Worm (Caenorhabditis elegans) whole organism, L2 larva: ENCODE data around the gene tbc-14.

ENCODE experiments used
- F13H6.1 ChIP-seq: sonication (generic microtip); optimal IDR thresholded peaks from 2 replicates; lab custom pipeline; 2016; ENCODE audit warnings: missing genetic modification characterization, missing compliant biosample characterization
- R02D3.7 ChIP-seq: fragments of 150-350 bp; optimal IDR thresholded peaks from 2 replicates; lab custom pipeline; 2014; ENCODE audit warnings: missing biosample characterization, missing genetic modification characterization
- Y55F3AM.14 ChIP-seq: fragments of 200-800 bp; sonication (Bioruptor generic); optimal IDR thresholded peaks from 2 replicates; lab custom pipeline; 2018; ENCODE audit warnings: mild to moderate bottlenecking, missing genetic modification characterization, missing compliant biosample characterization
- ZK546.5 ChIP-seq: sonication (generic microtip); optimal IDR thresholded peaks from 2 replicates; lab custom pipeline; 2017; ENCODE audit warnings: missing biosample characterization, missing genetic modification characterization
- alr-1 ChIP-seq: fragments of 150-350 bp; optimal IDR thresholded peaks from 2 replicates; lab custom pipeline; 2014; ENCODE audit warnings: missing biosample characterization, missing genetic modification characterization
- aly-2 ChIP-seq: fragments of 150-350 bp; optimal IDR thresholded peaks from 2 replicates; lab custom pipeline; 2014; ENCODE audit warnings: missing biosample characterization, missing genetic modification characterization
- ama-1 ChIP-seq: fragments of 150-350 bp; optimal IDR thresholded peaks from 2 replicates; lab custom pipeline; 2018; ENCODE audit warnings: inconsistent platforms
- blmp-1 ChIP-seq: sonication (generic microtip); optimal IDR thresholded peaks from 2 replicates; lab custom pipeline; 2017; ENCODE audit warnings: missing genetic modification characterization, mild to moderate bottlenecking, missing compliant biosample characterization, antibody characterized with exemption, moderate library complexity; ENCODE audit not compliant: insufficient read depth
- ceh-82 ChIP-seq: fragments of 150-350 bp; optimal IDR thresholded peaks from 2 replicates; lab custom pipeline; 2014; ENCODE audit warnings: missing biosample characterization, missing genetic modification characterization
- egl-27 ChIP-seq: sonication (generic microtip); optimal IDR thresholded peaks from 3 replicates; lab custom pipeline; 2017; ENCODE audit warnings: missing biosample characterization, missing genetic modification reagents, missing genetic modification characterization
- fos-1 ChIP-seq: fragments of 150-350 bp; optimal IDR thresholded peaks from 2 replicates; lab custom pipeline; 2014; ENCODE audit warnings: missing biosample characterization, missing genetic modification characterization
- gmeb-1 ChIP-seq: fragments of 150-350 bp; optimal IDR thresholded peaks from 2 replicates; lab custom pipeline; 2014; ENCODE audit warnings: missing biosample characterization, missing genetic modification characterization
- lin-11 ChIP-seq: fragments of 150-350 bp; sonication (generic microtip); optimal IDR thresholded peaks from 2 replicates; lab custom pipeline; 2014; ENCODE audit warnings: missing biosample characterization, missing genetic modification characterization, inconsistent platforms, mixed read lengths
- lin-13 ChIP-seq: fragments of 150-350 bp; optimal IDR thresholded peaks from 2 replicates; lab custom pipeline; 2014; ENCODE audit warnings: missing biosample characterization, missing genetic modification reagents, missing genetic modification characterization
- lsy-2 ChIP-seq, 2 experiments: fragments of 150-350 bp in 1 of 2; sonication (generic microtip) in 1 of 2; optimal IDR thresholded peaks; 2 replicates each; lab custom pipeline; 2014 to 2017; ENCODE audit warnings: missing biosample characterization in 2 of 2, missing genetic modification characterization in 2 of 2
- mab-5 ChIP-seq: fragments of 150-350 bp; optimal IDR thresholded peaks from 2 replicates; lab custom pipeline; 2014; ENCODE audit warnings: missing biosample characterization, missing genetic modification characterization
- mbf-1 ChIP-seq: sonication (generic microtip); optimal IDR thresholded peaks from 2 replicates; lab custom pipeline; 2017; ENCODE audit warnings: missing biosample characterization, missing genetic modification characterization
- mdl-1 ChIP-seq, 2 experiments: fragments of 150-350 bp in 1 of 2; sonication (generic microtip) in 1 of 2; optimal IDR thresholded peaks; 2 replicates each; lab custom pipeline; 2017; ENCODE audit warnings: missing biosample characterization in 2 of 2, missing genetic modification characterization in 2 of 2
- nhr-11 ChIP-seq: fragments of 150-350 bp; optimal IDR thresholded peaks from 2 replicates; lab custom pipeline; 2014; ENCODE audit warnings: missing biosample characterization, missing genetic modification characterization
- nhr-12 ChIP-seq: fragments of 150-350 bp; optimal IDR thresholded peaks from 2 replicates; lab custom pipeline; 2014; ENCODE audit warnings: missing biosample characterization, missing genetic modification characterization
- nhr-21 ChIP-seq: fragments of 150-350 bp; optimal IDR thresholded peaks from 2 replicates; lab custom pipeline; 2014; ENCODE audit warnings: missing biosample characterization, missing genetic modification characterization
- nhr-237 ChIP-seq: fragments of 150-350 bp; optimal IDR thresholded peaks from 2 replicates; lab custom pipeline; 2014; ENCODE audit warnings: missing biosample characterization, missing genetic modification characterization
- nhr-25 ChIP-seq: fragments of 150-350 bp; sonication (generic microtip); optimal IDR thresholded peaks from 3 replicates; lab custom pipeline; 2014; ENCODE audit warnings: missing biosample characterization, missing genetic modification characterization
- nhr-6 ChIP-seq: fragments of 150-350 bp; optimal IDR thresholded peaks from 2 replicates; lab custom pipeline; 2014; ENCODE audit warnings: missing biosample characterization, missing genetic modification characterization
- nhr-77 ChIP-seq: fragments of 150-350 bp; optimal IDR thresholded peaks from 2 replicates; lab custom pipeline; 2014; ENCODE audit warnings: missing biosample characterization, missing genetic modification characterization
- peb-1 ChIP-seq: fragments of 150-350 bp; optimal IDR thresholded peaks from 2 replicates; lab custom pipeline; 2014; ENCODE audit warnings: missing biosample characterization, missing genetic modification characterization
- skn-1 ChIP-seq: sonication (generic microtip); optimal IDR thresholded peaks from 2 replicates; lab custom pipeline; 2017; ENCODE audit warnings: missing biosample characterization, missing genetic modification characterization
- sma-9 ChIP-seq, 2 experiments: fragments of 150-350 bp in 1 of 2; sonication (generic microtip) in 1 of 2; optimal IDR thresholded peaks; 2 replicates each; lab custom pipeline; 2014 to 2016; ENCODE audit warnings: missing genetic modification characterization in 2 of 2, mild to moderate bottlenecking in 1 of 2, missing biosample characterization in 1 of 2, missing compliant biosample characterization in 1 of 2, missing genetic modification reagents in 1 of 2, moderate library complexity in 1 of 2
- snpc-4 ChIP-seq: fragments of 150-350 bp; optimal IDR thresholded peaks from 2 replicates; lab custom pipeline; 2014; ENCODE audit warnings: missing biosample characterization, missing genetic modification characterization
- unc-62 ChIP-seq: fragments of 150-350 bp; optimal IDR thresholded peaks from 2 replicates; lab custom pipeline; 2014; ENCODE audit warnings: missing biosample characterization, missing genetic modification reagents, missing genetic modification characterization
- zag-1 ChIP-seq: fragments of 150-350 bp; optimal IDR thresholded peaks from 2 replicates; lab custom pipeline; 2014; ENCODE audit warnings: missing biosample characterization, missing genetic modification characterization
- ztf-1 ChIP-seq: fragments of 200-800 bp; sonication (Bioruptor generic); conservative IDR thresholded peaks from 2 replicates; pipeline ENCODE4 v1.3.6; 2022; ENCODE audit warnings: missing genetic modification characterization, missing compliant biosample characterization
- ztf-11 ChIP-seq: sonication (generic microtip); optimal IDR thresholded peaks from 2 replicates; lab custom pipeline; 2017; ENCODE audit warnings: missing biosample characterization, missing genetic modification characterization
- ztf-4 ChIP-seq: fragments of 150-350 bp; optimal IDR thresholded peaks from 2 replicates; lab custom pipeline; 2014; ENCODE audit warnings: missing biosample characterization, missing genetic modification characterization

The tbc-14 gene

DNA sequence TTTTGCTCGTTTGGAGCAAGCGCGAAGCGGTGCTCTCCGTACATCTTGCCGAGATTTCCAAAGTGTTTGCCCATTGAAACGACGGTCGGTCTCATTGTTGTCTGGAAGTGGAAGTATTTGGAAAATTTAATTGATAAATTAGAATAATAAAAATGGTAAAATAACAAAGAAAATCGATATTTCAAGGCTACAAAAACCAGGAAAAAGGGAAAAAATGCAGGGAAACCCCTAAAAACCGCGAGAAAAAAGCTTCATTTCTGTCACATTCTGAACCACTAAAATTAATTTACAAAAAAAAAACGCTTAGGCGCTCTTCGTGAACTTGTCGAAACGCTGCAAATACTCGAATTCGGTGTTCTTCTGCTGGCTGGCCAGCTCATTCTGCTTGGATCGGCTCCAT is 45.6 kb upstream of the tbc-14 start, which contains the start of gene F45H10.2:
TSS of gene F45H10.2 (minus strand) at position 101 of the 400 bp plus-strand sequence.
- no peak for TF ChIP-seq nhr-77 (tag; lab: Kevin White, UChicago)
- no peak for TF ChIP-seq nhr-12 (tag; lab: Kevin White, UChicago)
- no peak for TF ChIP-seq ZK546.5 (tag; lab: Kevin White, UChicago)
- no peak for TF ChIP-seq unc-62
- no peak for TF ChIP-seq R02D3.7 (tag; lab: Kevin White, UChicago)
- TF ChIP-seq nhr-237 (tag; lab: Kevin White, UChicago), result no peak
- no peak for TF ChIP-seq ztf-4 (tag; lab: Kevin White, UChicago)
- no peak for TF ChIP-seq ceh-82 (tag; lab: Kevin White, UChicago)
- TF ChIP-seq nhr-11, result no peak
- no peak for TF ChIP-seq ztf-1 (GFP tag; lab: Robert Waterston, UW)
- no peak for TF ChIP-seq ztf-11 (tag; lab: Kevin White, UChicago)
- TF ChIP-seq egl-27 (tag; lab: Kevin White, UChicago), result no peak
- no peak for TF ChIP-seq snpc-4
- no peak for TF ChIP-seq peb-1 (tag; lab: Kevin White, UChicago)
- TF ChIP-seq fos-1, result no peak
- TF ChIP-seq lsy-2 (tag; optimal IDR thresholded peaks at IDR 0.05; lab: Kevin White, UChicago), result no peak
- no peak for TF ChIP-seq skn-1 (tag; lab: Kevin White, UChicago)
- no peak for TF ChIP-seq mbf-1 (tag; lab: Kevin White, UChicago)
- no peak for TF ChIP-seq gmeb-1 (tag; lab: Kevin White, UChicago)

ce11 chrII:13491254-13491889 is 44.0 kb upstream of the tbc-14 start, which contains the start of gene alh-7:
Gene alh-7, minus strand, starts transcription at chrII:13491786.
- TF ChIP-seq fos-1, result no peak
- TF ChIP-seq lin-13 (GFP tag; lab: Kevin White, UChicago), result no peak
- no peak for TF ChIP-seq nhr-25 (tag; lab: Kevin White, UChicago)

ce11 chrII:13489896-13490295 is 42.5 kb upstream of the tbc-14 start:
- TF ChIP-seq nhr-21 (tag; lab: Kevin White, UChicago), result no peak
- TF ChIP-seq alr-1, result no peak
- TF ChIP-seq blmp-1 (tag; lab: Kevin White, UChicago), result no peak
- no peak for TF ChIP-seq ama-1 (lab: Kevin White, UChicago)
- TF ChIP-seq sma-9 (GFP tag; optimal IDR thresholded peaks at IDR 0.05; lab: Kevin White, UChicago), result no peak
- TF ChIP-seq sma-9 (tag; optimal IDR thresholded peaks at IDR 0.05; lab: Kevin White, UChicago), result no peak
- TF ChIP-seq ZK546.5 (tag; lab: Kevin White, UChicago), result no peak
- TF ChIP-seq nhr-6 (tag; lab: Kevin White, UChicago), result no peak
- no peak for TF ChIP-seq F13H6.1
- no peak for TF ChIP-seq mab-5 (tag; lab: Kevin White, UChicago)
- no peak for TF ChIP-seq nhr-11
- TF ChIP-seq aly-2 (tag; lab: Kevin White, UChicago), result no peak
- no peak for TF ChIP-seq zag-1
- TF ChIP-seq mbf-1 (tag; lab: Kevin White, UChicago), result no peak
- no peak for TF ChIP-seq fos-1
- no peak for TF ChIP-seq unc-62
- no peak for TF ChIP-seq Y55F3AM.14
- TF ChIP-seq, all 48 proteins: peak for 0

ce11 chrII:13487563-13487962 is 40.2 kb upstream of the tbc-14 start:
- TF ChIP-seq alr-1 (no peak), gmeb-1 (tag; lab: Kevin White, UChicago) (no peak), ztf-11 (tag; lab: Kevin White, UChicago) (no peak), unc-62 (no peak), lsy-2 (tag; optimal IDR thresholded peaks at IDR 0.05; lab: Kevin White, UChicago) (no peak), nhr-21 (tag; lab: Kevin White, UChicago) (no peak), R02D3.7 (tag; lab: Kevin White, UChicago) (no peak), lin-11 (tag; lab: Kevin White, UChicago) (no peak), mdl-1 (tag; optimal IDR thresholded peaks at IDR 0.05; lab: Kevin White, UChicago) (no peak), mbf-1 (tag; lab: Kevin White, UChicago) (no peak), ceh-82 (tag; lab: Kevin White, UChicago) (no peak), nhr-6 (tag; lab: Kevin White, UChicago) (no peak), mab-5 (tag; lab: Kevin White, UChicago) (no peak), blmp-1 (tag; lab: Kevin White, UChicago) (no peak), aly-2 (tag; lab: Kevin White, UChicago) (no peak)
- TF ChIP-seq, all 48 proteins: peak for 0
